Worm (Caenorhabditis elegans): ENCODE measurements around the gene C34E10.10.

DNA sequence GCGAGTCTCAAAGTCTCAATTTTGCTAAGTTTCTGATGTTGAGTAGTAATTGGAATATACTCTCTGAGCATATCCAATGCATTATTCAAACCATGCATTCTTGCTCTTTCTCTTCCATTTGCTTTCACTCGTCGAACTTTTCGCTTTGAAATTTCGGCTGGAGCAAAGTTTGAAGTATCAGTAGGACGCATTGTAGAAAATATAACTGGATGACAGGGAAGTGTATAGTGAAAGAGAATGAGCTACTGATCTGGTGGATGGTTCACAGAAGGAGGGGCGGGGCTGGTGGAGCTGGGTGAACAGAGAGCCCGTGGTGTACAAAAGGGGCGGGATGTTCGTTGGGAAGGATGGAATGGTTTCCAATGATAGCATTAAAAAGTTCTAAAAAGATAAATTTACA lies 14.2 kb upstream of the C34E10.10 start:
- TF ChIP-seq blmp-1 (tag; optimal IDR thresholded peaks at IDR 0.05): no peak
- no peak for TF ChIP-seq ham-2 (GFP tag; optimal IDR thresholded peaks at IDR 0.05)

Measured in whole organism, mixed stage, embryonic.